Fruit fly (Drosophila melanogaster) whole organism, wandering third instar larva: Measurements from ENCODE around the gene CG14219.

Experiments
- CG32264 ChIP-seq: fragments of 200-800 bp; sonication (Bioruptor generic); optimal IDR thresholded peaks from 2 replicates; lab custom pipeline; 2016; ENCODE audit warnings: missing biosample characterization, missing genetic modification characterization
- CG9705 ChIP-seq: fragments of 200-800 bp; sonication (Bioruptor generic); optimal IDR thresholded peaks from 2 replicates; lab custom pipeline; 2018; ENCODE audit warnings: missing biosample characterization, mild to moderate bottlenecking, missing genetic modification characterization
- CrebA ChIP-seq: fragments of 200-800 bp; sonication (Bioruptor generic); optimal IDR thresholded peaks from 2 replicates; lab custom pipeline; 2016; ENCODE audit warnings: missing biosample characterization, mild to moderate bottlenecking, missing genetic modification characterization, borderline replicate concordance
- Dfd ChIP-seq: fragments of >200 bp; optimal IDR thresholded peaks from 2 replicates; lab custom pipeline; 2017; ENCODE audit warnings: missing biosample characterization, missing genetic modification characterization
- Dif ChIP-seq: fragments of 200-275, 200-300 bp; sonication (Bioruptor generic); optimal IDR thresholded peaks from 2 replicates; lab custom pipeline; 2018; ENCODE audit warnings: missing biosample characterization, missing genetic modification characterization; ENCODE audit not compliant: partially characterized antibody
- Hnf4 ChIP-seq: fragments of 200-800 bp; sonication (Bioruptor generic); optimal IDR thresholded peaks from 2 replicates; lab custom pipeline; 2016; ENCODE audit warnings: missing biosample characterization, mild to moderate bottlenecking, missing genetic modification characterization
- Hr78 ChIP-seq: fragments of >200 bp; optimal IDR thresholded peaks from 2 replicates; lab custom pipeline; 2017; ENCODE audit warnings: missing biosample characterization, missing genetic modification characterization
- Hr83 ChIP-seq: fragments of 200-300 bp; sonication (Bioruptor generic); optimal IDR thresholded peaks from 2 replicates; lab custom pipeline; 2016; ENCODE audit warnings: missing biosample characterization, mild to moderate bottlenecking, missing genetic modification characterization, moderate library complexity; ENCODE audit not compliant: poor library complexity, severe bottlenecking
- Jra ChIP-seq: sonication (Bioruptor generic); optimal IDR thresholded peaks from 2 replicates; lab custom pipeline; 2016; ENCODE audit warnings: missing biosample characterization, missing genetic modification characterization
- Mio ChIP-seq: sonication (Bioruptor generic); optimal IDR thresholded peaks from 2 replicates; lab custom pipeline; 2016; ENCODE audit warnings: missing biosample characterization, missing genetic modification characterization
- OdsH ChIP-seq: fragments of 200-800 bp; sonication (Bioruptor generic); optimal IDR thresholded peaks from 2 replicates; lab custom pipeline; 2016; ENCODE audit warnings: missing biosample characterization, mild to moderate bottlenecking, missing genetic modification characterization
- Rel ChIP-seq, 2 experiments: fragments of 200-800 bp; sonication (Bioruptor generic) in 1 of 2; optimal IDR thresholded peaks; 2 replicates in 1 of 2; 3 replicates in 1 of 2; lab custom pipeline; 2016 to 2019; ENCODE audit warnings: mild to moderate bottlenecking in 2 of 2, missing biosample characterization in 2 of 2, missing genetic modification characterization in 2 of 2, moderate library complexity in 1 of 2
- Sp1 ChIP-seq: fragments of 200-800 bp; sonication (Bioruptor generic); optimal IDR thresholded peaks from 3 replicates; lab custom pipeline; 2019; ENCODE audit warnings: missing biosample characterization, mild to moderate bottlenecking, missing genetic modification characterization, moderate library complexity
- Vsx2 ChIP-seq: fragments of 200-300, 225-300 bp; sonication (Bioruptor generic); optimal IDR thresholded peaks from 2 replicates; lab custom pipeline; 2018; ENCODE audit warnings: missing biosample characterization, missing genetic modification characterization; ENCODE audit not compliant: partially characterized antibody
- br ChIP-seq: fragments of 200-800 bp; sonication (Bioruptor generic); optimal IDR thresholded peaks from 2 replicates; lab custom pipeline; 2016; ENCODE audit warnings: missing biosample characterization, missing genetic modification characterization
- brk ChIP-seq: fragments of 200-800 bp; sonication (Bioruptor generic); optimal IDR thresholded peaks from 2 replicates; lab custom pipeline; 2016; ENCODE audit warnings: missing biosample characterization, mild to moderate bottlenecking, missing genetic modification characterization
- dmrt93B ChIP-seq: fragments of 200-800 bp; sonication (Bioruptor generic); optimal IDR thresholded peaks from 2 replicates; lab custom pipeline; 2018; ENCODE audit warnings: missing biosample characterization, mild to moderate bottlenecking, missing genetic modification characterization
- foxo ChIP-seq, 2 experiments: fragments of 200-800 bp; sonication (Bioruptor generic); optimal IDR thresholded peaks; 2 replicates in 1 of 2; 3 replicates in 1 of 2; lab custom pipeline; 2016 to 2017; ENCODE audit warnings: missing biosample characterization in 2 of 2, missing genetic modification characterization in 2 of 2
- h ChIP-seq: fragments of 200-800 bp; sonication (Bioruptor generic); optimal IDR thresholded peaks from 3 replicates; lab custom pipeline; 2016; ENCODE audit warnings: missing biosample characterization, mild to moderate bottlenecking, missing genetic modification characterization
- pan ChIP-seq: fragments of >200 bp; optimal IDR thresholded peaks from 2 replicates; lab custom pipeline; 2017
- psq ChIP-seq: fragments of 200-800 bp; sonication (Bioruptor generic); optimal IDR thresholded peaks from 3 replicates; lab custom pipeline; 2017; ENCODE audit warnings: missing biosample characterization, mild to moderate bottlenecking, missing genetic modification characterization, moderate library complexity
- rgr ChIP-seq: fragments of 200-800 bp; sonication (Bioruptor generic); optimal IDR thresholded peaks from 3 replicates; lab custom pipeline; 2016; ENCODE audit warnings: missing biosample characterization, mild to moderate bottlenecking, missing genetic modification characterization
- sage ChIP-seq: fragments of 200-800 bp; sonication (Bioruptor generic); optimal IDR thresholded peaks from 2 replicates; lab custom pipeline; 2016; ENCODE audit warnings: missing biosample characterization, mild to moderate bottlenecking, missing genetic modification characterization
- sv ChIP-seq: fragments of 200-800 bp; sonication (Bioruptor generic); optimal IDR thresholded peaks from 3 replicates; lab custom pipeline; 2016; ENCODE audit warnings: missing biosample characterization, missing genetic modification characterization
- tai ChIP-seq: sonication (Bioruptor generic); optimal IDR thresholded peaks from 2 replicates; lab custom pipeline; 2016; ENCODE audit warnings: missing biosample characterization, missing genetic modification characterization
- woc ChIP-seq: sonication (Bioruptor generic); optimal IDR thresholded peaks from 2 replicates; lab custom pipeline; 2016; ENCODE audit warnings: missing biosample characterization, mild to moderate bottlenecking, missing genetic modification characterization

Gene CG14219

dm6 chrX:19618183-19618740 is 28.3 kb upstream of the CG14219 start, which contains the start of the genes Pstk and Tim9b:
Gene Pstk, minus strand, starts transcription at chrX:19618537.
Gene Tim9b, minus strand, starts transcription at chrX:19618537.
- TF ChIP-seq woc (GFP tag; lab: Kevin White, UChicago) (no peak), Dif (no peak), Rel (GFP tag; optimal IDR thresholded peaks at IDR 0.05; lab: Kevin White, UChicago) (no peak), Rel (tag; optimal IDR thresholded peaks at IDR 0.05; lab: Kevin White, UChicago) (no peak)

- TF ChIP-seq pan (lab: Kevin White, UChicago) (no peak), foxo (GFP tag; optimal IDR thresholded peaks at IDR 0.05; lab: Kevin White, UChicago) (no peak), rgr (no peak), Dif (no peak), br (GFP tag; lab: Kevin White, UChicago) (no peak), Mio (GFP tag; lab: Kevin White, UChicago) (no peak), psq (GFP tag; lab: Kevin White, UChicago) (no peak), dmrt93B (no peak), Rel (GFP tag; optimal IDR thresholded peaks at IDR 0.05; lab: Kevin White, UChicago) (no peak), Rel (tag; optimal IDR thresholded peaks at IDR 0.05; lab: Kevin White, UChicago) (no peak), tai (GFP tag; lab: Kevin White, UChicago) (no peak), CG32264 (GFP tag; lab: Kevin White, UChicago) (no peak), sv (GFP tag; lab: Kevin White, UChicago) (no peak), Jra (GFP tag; lab: Kevin White, UChicago) (no peak)
These were observed 26.2 kb upstream of the CG14219 start, which contains the start of gene CG14210 for dm6 chrX:19615990-19616663. Gene CG14210, plus strand, starts transcription at chrX:19616196.

dm6 chrX:19613473-19613872 is 23.5 kb upstream of the CG14219 start:
- no peak for TF ChIP-seq Hnf4
- TF ChIP-seq Sp1, result peak; percentile 59
- no peak for TF ChIP-seq Hr83 (GFP tag; lab: Kevin White, UChicago)
- no peak for TF ChIP-seq sage (GFP tag; lab: Kevin White, UChicago)
- TF ChIP-seq CG9705 (GFP tag; lab: Kevin White, UChicago), result peak; percentile 62
- TF ChIP-seq Hr78 (GFP tag; lab: Kevin White, UChicago), result no peak
- no peak for TF ChIP-seq Rel (GFP tag; optimal IDR thresholded peaks at IDR 0.05; lab: Kevin White, UChicago)
- TF ChIP-seq Rel (tag; optimal IDR thresholded peaks at IDR 0.05; lab: Kevin White, UChicago), result no peak
- no peak for TF ChIP-seq CrebA (GFP tag; lab: Kevin White, UChicago)
- peak; percentile 60 for TF ChIP-seq rgr

DNA sequence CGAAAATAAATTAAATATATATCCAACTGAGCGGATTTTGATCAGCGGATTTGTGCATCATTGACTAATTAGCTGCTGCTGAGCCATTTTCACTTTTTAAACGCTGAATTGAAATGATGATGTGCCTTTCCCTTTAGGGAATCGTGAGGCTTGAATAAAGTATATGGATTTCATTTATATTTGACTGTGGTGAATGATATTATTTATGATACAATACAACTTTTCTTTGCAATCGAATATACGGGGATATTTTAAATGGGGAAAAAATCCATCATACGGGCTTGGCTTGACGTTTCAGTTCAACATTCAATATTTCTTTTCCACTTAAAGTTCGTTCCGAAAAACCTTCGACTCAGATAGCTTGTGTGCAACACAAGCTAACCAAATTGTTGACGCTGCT is 21.3 kb upstream of the CG14219 start, which contains the start of the genes Shawn and Tyler:
TSS of gene Shawn (plus strand) at position 301 of the 400 bp plus-strand sequence.
TSS of gene Tyler (plus strand) at position 301 of the 400 bp plus-strand sequence.
- no peak for TF ChIP-seq psq (GFP tag; lab: Kevin White, UChicago)
- TF ChIP-seq Dfd (GFP tag; lab: Kevin White, UChicago), result no peak
- TF ChIP-seq Rel (GFP tag; optimal IDR thresholded peaks at IDR 0.05; lab: Kevin White, UChicago), result no peak
- TF ChIP-seq Rel (tag; optimal IDR thresholded peaks at IDR 0.05; lab: Kevin White, UChicago), result no peak
- TF ChIP-seq Vsx2 (GFP tag; lab: Kevin White, UChicago), result no peak
- no peak for TF ChIP-seq Hnf4
- no peak for TF ChIP-seq Hr83 (GFP tag; lab: Kevin White, UChicago)
- no peak for TF ChIP-seq OdsH (GFP tag; lab: Kevin White, UChicago)
- no peak for TF ChIP-seq Hr78 (GFP tag; lab: Kevin White, UChicago)

DNA sequence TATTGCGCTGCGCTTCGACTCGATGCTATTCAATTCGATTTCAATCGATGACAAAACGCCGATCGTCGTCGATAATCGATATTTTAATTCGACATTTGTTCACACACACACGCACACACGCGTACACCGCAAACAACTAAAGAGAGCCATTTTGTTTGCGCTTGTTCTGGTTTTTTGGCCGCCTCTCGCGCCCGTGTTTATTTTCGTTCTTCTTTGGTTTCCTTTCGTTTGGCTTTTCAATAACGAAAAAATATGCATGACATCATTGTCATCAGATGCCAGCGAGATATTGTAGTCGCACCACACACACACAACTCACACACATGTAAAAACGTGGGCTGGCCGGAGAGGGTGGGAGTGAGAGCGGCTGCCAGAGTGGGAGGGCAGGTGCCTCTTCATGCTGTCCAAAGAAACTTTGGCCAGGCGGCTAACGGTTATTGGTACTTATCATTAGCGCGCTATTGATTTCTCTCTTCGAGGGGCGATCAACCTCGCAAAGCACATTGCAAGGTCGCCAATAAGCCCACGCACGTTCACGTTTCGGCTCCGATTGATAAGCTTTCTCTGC is 18.2 kb upstream of the CG14219 start:
- TF ChIP-seq sage (GFP tag; lab: Kevin White, UChicago) (no peak), h (GFP tag; lab: Kevin White, UChicago) (peak; percentile 16), brk (GFP tag; lab: Kevin White, UChicago) (no peak), CG9705 (GFP tag; lab: Kevin White, UChicago) (no peak), OdsH (GFP tag; lab: Kevin White, UChicago) (peak; percentile 22), Sp1 (peak; percentile 2), psq (GFP tag; lab: Kevin White, UChicago) (peak; percentile 79)
